Worm (Caenorhabditis elegans): Measurements from ENCODE around the gene srm-6.

- TF ChIP-seq fax-1 (tag; optimal IDR thresholded peaks at IDR 0.05) (no peak), pha-4 (tag; optimal IDR thresholded peaks at IDR 0.05) (no peak)
Observed at ce11 chrV:14333116-14333515, 3.6 kb upstream of the srm-6 start, which contains the start of gene srm-4.
